Worm (Caenorhabditis elegans): ENCODE results near the gene F28F8.7.
A peak's percentile ranks its signal among the peaks of the same experiment; 100 is the strongest.

The F28F8.7 gene

DNA sequence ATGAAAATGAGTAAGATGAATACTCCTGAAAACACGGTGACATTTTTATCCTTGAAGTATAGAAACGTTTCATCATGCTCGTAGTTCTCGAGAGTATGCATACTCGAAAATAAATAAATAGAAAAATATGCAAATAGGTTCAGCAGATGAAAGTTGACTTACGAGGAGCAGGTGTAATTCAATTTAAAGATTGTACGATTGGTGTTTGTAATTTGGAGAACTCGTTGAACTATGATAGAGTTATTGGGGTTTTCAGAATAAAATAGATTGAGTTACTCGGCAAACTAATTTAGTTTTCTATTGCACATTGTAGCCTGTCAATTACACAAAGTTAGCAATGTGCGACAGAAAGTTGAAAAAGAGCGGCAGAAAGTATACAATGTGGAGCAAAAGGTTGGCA, 48.4 kb upstream of the F28F8.7 start, which contains the start of gene srz-44:
srz-44 (minus strand) TSS at position 101 of the 400 bp plus-strand sequence.
- no peak for TF ChIP-seq zip-11 (GFP tag; IDR thresholded peaks at IDR 0.05)
- TF ChIP-seq lin-29 (GFP tag; IDR thresholded peaks at IDR 0.05): no peak
- TF ChIP-seq Y75B8A.6 (GFP tag; IDR thresholded peaks at IDR 0.05): no peak
- no peak for TF ChIP-seq zfp-3 (GFP tag; conservative IDR thresholded peaks at IDR 0.05)

DNA sequence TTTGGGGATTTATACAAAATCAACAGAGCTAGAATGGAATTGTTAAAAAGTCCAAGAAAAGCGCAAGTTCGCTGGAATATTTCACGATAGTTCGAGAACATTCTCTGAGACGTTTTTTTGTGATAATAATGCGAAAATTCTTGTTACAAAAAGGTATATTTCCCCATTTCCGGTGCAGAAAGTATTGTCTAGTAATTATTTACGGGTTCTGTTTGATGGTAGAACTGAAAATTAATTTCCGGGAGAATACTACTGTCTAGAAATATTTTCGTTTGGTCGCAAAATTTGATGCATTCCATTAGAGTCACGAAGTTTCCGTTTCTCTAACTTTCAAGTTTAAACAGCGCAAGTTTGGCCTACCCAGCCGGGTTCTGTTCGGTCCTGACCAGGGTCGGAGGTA, 39.1 kb upstream of the F28F8.7 start, which contains the start of gene str-248:
str-248 (minus strand) TSS at position 101 of the 400 bp plus-strand sequence.
- TF ChIP-seq aha-1 (tag) (peak; percentile 8), mxl-3 (GFP tag; optimal IDR thresholded peaks at IDR 0.05) (no peak), T26A8.4 (GFP tag; IDR thresholded peaks at IDR 0.05) (no peak)

DNA sequence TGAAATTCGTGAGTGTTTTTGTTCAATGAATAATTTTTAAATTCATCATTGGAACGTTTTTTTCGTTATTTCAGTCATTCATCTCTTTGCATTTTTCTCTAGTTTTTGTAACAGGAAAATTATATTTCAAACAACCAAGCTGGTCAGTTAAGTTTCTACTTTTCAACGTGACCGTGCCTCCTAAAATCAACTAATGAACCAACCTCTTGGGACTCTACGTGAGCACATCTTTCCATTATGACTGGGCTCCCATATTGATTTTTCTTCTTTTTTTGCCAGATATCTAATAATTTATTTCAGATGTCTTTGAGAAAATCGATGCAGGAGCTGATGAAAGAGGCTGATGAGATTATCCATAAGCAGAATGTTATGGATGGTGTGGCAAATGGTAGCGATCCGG, 35.1 kb upstream of the F28F8.7 start, which contains the start of gene C55A1.11:
C55A1.11 (plus strand) TSS at position 301 of the 400 bp plus-strand sequence.
- TF ChIP-seq F26F4.8 (GFP tag; conservative IDR thresholded peaks at IDR 0.05) (no peak), pqm-1 (tag; optimal IDR thresholded peaks at IDR 0.05) (no peak), ceh-62 (tag; optimal IDR thresholded peaks at IDR 0.05) (no peak), aly-2 (tag; optimal IDR thresholded peaks at IDR 0.05) (no peak), ztf-7 (tag; optimal IDR thresholded peaks at IDR 0.05) (no peak), zip-2 (tag; optimal IDR thresholded peaks at IDR 0.05) (no peak), mxl-3 (GFP tag; optimal IDR thresholded peaks at IDR 0.05) (no peak), cey-2 (tag; optimal IDR thresholded peaks at IDR 0.05; ENCODE audit: borderline replicate concordance, insufficient read depth) (no peak), zag-1 (tag; optimal IDR thresholded peaks at IDR 0.05) (no peak), Y48G9A.11 (GFP tag; IDR thresholded peaks at IDR 0.05) (no peak), unc-62 (GFP tag; optimal IDR thresholded peaks at IDR 0.05 in 1 of 2) (no peak), unc-62 (tag; optimal IDR thresholded peaks at IDR 0.05) (no peak)

DNA sequence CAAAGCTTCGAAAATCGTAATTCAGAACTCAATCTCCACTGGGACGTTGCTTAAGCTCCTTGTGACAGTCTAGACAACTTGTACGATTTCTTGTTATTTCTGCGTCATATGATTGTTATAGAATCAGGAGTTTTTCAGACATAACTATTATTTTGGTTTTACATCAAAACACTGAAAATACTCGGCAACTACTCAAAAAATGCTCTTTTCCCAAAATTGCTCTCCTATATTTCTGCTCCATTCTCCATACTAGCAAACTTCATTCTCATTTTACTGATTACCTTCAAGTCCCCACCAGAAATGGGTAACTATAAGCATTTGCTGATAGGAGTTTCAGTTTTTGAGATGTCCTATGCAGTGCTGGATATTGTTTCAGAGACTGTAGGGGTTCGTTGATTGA, 31.1 kb upstream of the F28F8.7 start, which contains the start of gene C55A1.1:
C55A1.1 (plus strand) TSS at position 301 of the 400 bp plus-strand sequence.
- no peak for TF ChIP-seq T20F7.1 (GFP tag; optimal IDR thresholded peaks at IDR 0.05)
- no peak for TF ChIP-seq nhr-42 (GFP tag; IDR thresholded peaks at IDR 0.05)
- no peak for TF ChIP-seq nhr-10 (tag; optimal IDR thresholded peaks at IDR 0.05)
- TF ChIP-seq hif-1 (tag; optimal IDR thresholded peaks at IDR 0.05): no peak
- TF ChIP-seq ztf-11 (tag; optimal IDR thresholded peaks at IDR 0.05): no peak
- TF ChIP-seq ZK337.2 (GFP tag; IDR thresholded peaks at IDR 0.05): no peak
- no peak for TF ChIP-seq unc-130 (GFP tag; optimal IDR thresholded peaks at IDR 0.05)
- no peak for TF ChIP-seq cey-2 (tag; optimal IDR thresholded peaks at IDR 0.05; ENCODE audit: borderline replicate concordance, insufficient read depth)
- no peak for TF ChIP-seq fos-1 (tag; optimal IDR thresholded peaks at IDR 0.05)
- no peak for TF ChIP-seq daf-8 (GFP tag; IDR thresholded peaks at IDR 0.05)

DNA sequence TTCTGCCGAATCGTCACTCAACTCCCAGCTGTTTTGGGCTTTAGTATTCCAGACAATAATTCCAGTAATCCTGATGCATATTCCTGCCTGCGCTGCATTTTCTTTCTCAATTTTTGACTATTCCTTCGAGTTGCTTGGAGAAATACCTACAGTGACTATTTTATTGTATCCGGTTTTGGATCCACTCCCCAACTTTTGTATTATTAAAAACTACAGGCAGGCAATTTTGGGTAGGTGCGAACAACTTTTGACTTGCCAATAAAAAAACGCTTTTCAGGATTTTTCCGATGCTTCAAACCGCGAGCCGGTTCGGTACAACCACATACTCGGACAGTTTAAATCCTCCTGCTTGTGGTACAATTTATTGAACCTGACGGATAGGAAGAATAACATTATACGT, 24.1 kb upstream of the F28F8.7 start:
- no peak for TF ChIP-seq fkh-10 (GFP tag; optimal IDR thresholded peaks at IDR 0.05)
- TF ChIP-seq aha-1 (tag): peak; percentile 95
- no peak for TF ChIP-seq lim-7 (GFP tag; IDR thresholded peaks at IDR 0.05)

DNA sequence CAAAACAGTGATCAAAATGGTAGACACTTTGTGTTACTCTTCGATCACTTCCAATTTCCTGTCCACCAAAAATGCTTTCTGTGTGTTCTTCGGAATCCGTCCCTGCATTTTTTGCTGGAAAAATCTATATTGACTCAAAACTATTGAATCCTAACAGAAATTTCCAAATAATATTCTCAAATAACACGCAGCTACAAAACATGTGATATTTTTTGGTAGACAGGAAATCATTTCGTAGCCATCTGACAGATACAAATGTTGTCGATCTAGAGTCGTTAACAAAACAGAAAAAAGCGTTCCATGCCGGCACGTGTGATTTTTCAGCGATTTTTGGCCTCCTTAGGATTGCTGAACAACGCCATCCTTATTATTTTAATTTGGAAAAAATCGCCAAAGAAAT, 22.5 kb upstream of the F28F8.7 start, which contains the start of gene str-263:
str-263 (plus strand) TSS at position 301 of the 400 bp plus-strand sequence.
- no peak for TF ChIP-seq daf-19 (GFP tag; conservative IDR thresholded peaks at IDR 0.05)
- TF ChIP-seq ztf-11 (tag; optimal IDR thresholded peaks at IDR 0.05): no peak

DNA sequence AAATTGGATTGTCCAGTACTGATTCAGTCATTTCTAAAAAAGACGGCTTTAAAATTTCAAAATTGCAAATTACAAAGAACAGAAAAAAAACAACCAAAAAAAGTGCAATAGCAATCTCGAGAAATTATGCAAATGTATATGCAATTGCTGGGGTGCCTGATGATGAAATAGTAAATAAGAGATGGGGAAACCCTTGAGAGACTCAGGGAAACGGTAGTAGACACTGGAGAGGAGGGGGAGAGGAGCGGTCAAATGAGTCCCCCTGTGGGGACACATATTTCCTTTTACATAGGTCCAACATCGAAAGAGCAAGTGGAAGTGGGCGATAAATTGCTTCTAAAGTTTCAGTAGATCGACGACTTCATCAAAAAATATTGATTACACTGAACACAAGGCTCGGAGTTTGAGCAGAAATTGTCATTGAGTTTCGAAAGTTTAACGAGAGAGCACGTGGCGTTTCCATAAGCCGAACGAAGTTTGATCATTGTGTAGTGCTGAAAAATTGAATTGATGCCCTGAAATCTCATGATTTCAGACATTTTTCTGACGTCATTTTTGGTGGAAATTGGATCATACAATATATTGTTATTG, 20.0 kb upstream of the F28F8.7 start, which contains the start of the genes fbxa-153 and str-12:
fbxa-153 (minus strand) TSS at position 35 of the 591 bp plus-strand sequence.
str-12 (plus strand) TSS at position 541 of the 591 bp plus-strand sequence.
- 0 out of 2 replicates have a peak, but pooled peaks have one; percentile 25 for TF ChIP-seq ZK337.2 (GFP tag; IDR thresholded peaks at IDR 0.05)
- no peak for TF ChIP-seq zip-11 (GFP tag; IDR thresholded peaks at IDR 0.05)
- peak; percentile 4 for TF ChIP-seq nhr-11 (tag; optimal IDR thresholded peaks at IDR 0.05)
